Worm (Caenorhabditis elegans): Measurements from ENCODE around the gene drd-1.

DNA sequence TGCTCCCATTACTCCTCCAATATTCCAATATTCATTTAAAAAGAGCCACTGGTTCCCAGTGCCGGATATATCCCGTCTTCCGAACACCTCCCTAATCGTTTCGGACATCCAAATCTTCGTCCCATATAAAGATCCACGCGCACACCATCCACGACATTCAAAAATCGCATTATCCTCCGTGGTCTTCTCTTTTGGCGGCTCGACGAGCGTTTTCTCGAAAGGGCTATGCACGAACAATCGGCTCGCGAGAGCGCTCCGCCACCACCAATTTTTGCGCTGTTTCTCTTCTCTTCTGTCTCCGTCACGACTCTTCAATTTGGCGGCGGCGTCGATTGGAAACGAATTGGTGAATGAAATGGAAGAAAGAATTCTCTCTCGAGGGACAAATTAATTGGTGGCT, 34.6 kb upstream of the drd-1 start:
- TF ChIP-seq flt-1 (GFP tag; IDR thresholded peaks at IDR 0.05) (no peak), ama-1 (optimal IDR thresholded peaks at IDR 0.05) (no peak), ceh-36 (tag; optimal IDR thresholded peaks at IDR 0.05) (no peak), B0310.2 (tag; optimal IDR thresholded peaks at IDR 0.05) (no peak), scrt-1 (GFP tag; IDR thresholded peaks at IDR 0.05) (no peak), hnd-1 (tag; optimal IDR thresholded peaks at IDR 0.05) (no peak), tra-4 (tag; optimal IDR thresholded peaks at IDR 0.05) (no peak)

Data from whole organism, early embryonic.